Worm (Caenorhabditis elegans): ENCODE data around the gene xbx-4.

DNA sequence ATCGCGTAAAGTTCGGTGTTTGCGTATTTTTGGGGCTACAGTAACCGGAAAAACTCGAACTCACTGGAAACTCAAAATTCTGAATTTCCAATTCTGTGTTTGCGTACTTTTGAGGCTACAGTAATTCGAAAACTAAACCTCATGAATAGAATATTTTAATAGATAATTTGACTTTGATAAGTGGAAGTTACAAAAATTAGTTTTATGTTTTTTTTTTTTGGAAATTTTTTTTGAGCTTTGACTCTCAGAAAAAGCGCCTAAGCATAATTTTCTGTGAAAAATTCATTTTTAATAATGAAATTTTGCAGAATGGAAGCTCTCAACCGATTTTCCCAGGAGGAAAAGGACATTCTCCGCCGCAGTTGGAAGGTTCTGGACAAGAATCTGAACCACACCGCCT is 8.1 kb downstream of the xbx-4 start, which contains the start of gene glb-7:
- TF ChIP-seq snpc-4 (tag; optimal IDR thresholded peaks at IDR 0.05) (no peak), unc-62 (GFP tag; optimal IDR thresholded peaks at IDR 0.05 in 1 of 2) (no peak), unc-62 (tag; optimal IDR thresholded peaks at IDR 0.05) (no peak), nhr-77 (tag; optimal IDR thresholded peaks at IDR 0.05) (no peak), ceh-44 (GFP tag; IDR thresholded peaks at IDR 0.05) (no peak), egl-27 (tag; optimal IDR thresholded peaks at IDR 0.05) (no peak), dpl-1 (GFP tag; optimal IDR thresholded peaks at IDR 0.05) (no peak), unc-130 (GFP tag; optimal IDR thresholded peaks at IDR 0.05) (no peak), duxl-1 (tag; optimal IDR thresholded peaks at IDR 0.05; ENCODE audit: poor library complexity) (no peak), nhr-41 (GFP tag; IDR thresholded peaks at IDR 0.05) (no peak), ces-1 (GFP tag; optimal IDR thresholded peaks at IDR 0.05) (no peak)
